Fruit fly (Drosophila melanogaster) whole organism, embryonic: ENCODE data around the gene CG34451.

Experiments
- Asciz ChIP-seq: fragments of 200-800 bp; sonication (Bioruptor generic); optimal IDR thresholded peaks from 2 replicates; lab custom pipeline; 2017; ENCODE audit warnings: missing biosample characterization, mild to moderate bottlenecking, missing genetic modification characterization, missing genetic modification reagents
- B-H2 ChIP-seq: fragments of 200-800 bp; sonication (Bioruptor generic); optimal IDR thresholded peaks from 2 replicates; lab custom pipeline; 2018; ENCODE audit warnings: missing biosample characterization, mild to moderate bottlenecking, missing genetic modification characterization
- CG1024 ChIP-seq: fragments of 200-800 bp; sonication (Bioruptor generic); IDR thresholded peaks from 2 replicates; pipeline ENCODE4 v1.3.6; 2022; ENCODE audit warnings: missing biosample characterization, missing genetic modification characterization
- CG10274 ChIP-seq: fragments of 200-800 bp; sonication (Bioruptor generic); optimal IDR thresholded peaks from 3 replicates; lab custom pipeline; 2017; ENCODE audit warnings: missing biosample characterization, mild to moderate bottlenecking, missing genetic modification characterization
- CG10543 ChIP-seq: fragments of 200-800 bp; sonication (Bioruptor generic); optimal IDR thresholded peaks from 3 replicates; lab custom pipeline; 2017; ENCODE audit warnings: missing biosample characterization, mild to moderate bottlenecking, missing genetic modification characterization, moderate library complexity
- CG12299 ChIP-seq: fragments of 200-800 bp; sonication (Bioruptor generic); optimal IDR thresholded peaks from 2 replicates; lab custom pipeline; 2018; ENCODE audit warnings: missing biosample characterization, mild to moderate bottlenecking, missing genetic modification characterization
- CG13424 ChIP-seq: fragments of 200-800 bp; sonication (Bioruptor generic); optimal IDR thresholded peaks from 2 replicates; lab custom pipeline; 2019; ENCODE audit warnings: missing biosample characterization, mild to moderate bottlenecking, missing genetic modification characterization, moderate library complexity
- CG13624 ChIP-seq: fragments of 200-800 bp; sonication (Bioruptor generic); optimal IDR thresholded peaks from 2 replicates; lab custom pipeline; 2016; ENCODE audit warnings: missing biosample characterization, missing genetic modification characterization
- CG14667 ChIP-seq: fragments of 200-800 bp; sonication (Bioruptor generic); IDR thresholded peaks from 2 replicates; pipeline ENCODE4 v1.3.6; 2022; ENCODE audit warnings: missing biosample characterization, missing genetic modification characterization
- CG15011 ChIP-seq: fragments of 200-800 bp; sonication (Bioruptor generic); optimal IDR thresholded peaks from 3 replicates; lab custom pipeline; 2018; ENCODE audit warnings: missing biosample characterization, mild to moderate bottlenecking, missing genetic modification characterization
- CG1602 ChIP-seq: fragments of 200-800 bp; sonication (Bioruptor generic); optimal IDR thresholded peaks from 3 replicates; lab custom pipeline; 2016; ENCODE audit warnings: missing biosample characterization, missing genetic modification characterization
- CG16815 ChIP-seq: fragments of 200-800 bp; sonication (Bioruptor generic); optimal IDR thresholded peaks from 3 replicates; lab custom pipeline; 2017; ENCODE audit warnings: missing biosample characterization, mild to moderate bottlenecking, missing genetic modification characterization
- CG17359 ChIP-seq: fragments of 200-800 bp; sonication (Bioruptor generic); optimal IDR thresholded peaks from 3 replicates; lab custom pipeline; 2018; ENCODE audit warnings: missing biosample characterization, mild to moderate bottlenecking, missing genetic modification characterization, moderate library complexity
- CG17568 ChIP-seq: fragments of 200-800 bp; sonication (Bioruptor generic); optimal IDR thresholded peaks from 2 replicates; lab custom pipeline; 2018; ENCODE audit warnings: missing biosample characterization, mild to moderate bottlenecking, missing genetic modification characterization, moderate library complexity
- CG17612 ChIP-seq: fragments of 200-800 bp; sonication (Bioruptor generic); IDR thresholded peaks from 2 replicates; pipeline ENCODE4 v1.3.6; 2022; ENCODE audit warnings: missing biosample characterization, missing genetic modification characterization
- CG18262 ChIP-seq: fragments of 200-800 bp; optimal IDR thresholded peaks from 3 replicates; lab custom pipeline; 2019; ENCODE audit warnings: missing biosample characterization, mild to moderate bottlenecking, missing genetic modification characterization, moderate library complexity
- CG2116 ChIP-seq: fragments of 200-800 bp; sonication (Bioruptor generic); optimal IDR thresholded peaks from 3 replicates; lab custom pipeline; 2018; ENCODE audit warnings: missing biosample characterization, mild to moderate bottlenecking, missing genetic modification characterization
- CG2120 ChIP-seq: fragments of 200-800 bp; sonication (Bioruptor generic); optimal IDR thresholded peaks from 3 replicates; lab custom pipeline; 2016; ENCODE audit warnings: missing biosample characterization, missing genetic modification characterization
- CG32772 ChIP-seq: fragments of 200-800 bp; sonication (Bioruptor generic); IDR thresholded peaks from 2 replicates; pipeline ENCODE4 v1.3.6; 2022; ENCODE audit warnings: missing biosample characterization, missing genetic modification characterization
- CG3847 ChIP-seq: fragments of 200-800 bp; sonication (Bioruptor generic); IDR thresholded peaks from 2 replicates; pipeline ENCODE4 v1.3.6; 2022; ENCODE audit warnings: missing biosample characterization, missing genetic modification characterization
- CG4820 ChIP-seq: fragments of 200-800 bp; sonication (Bioruptor generic); optimal IDR thresholded peaks from 3 replicates; lab custom pipeline; 2016; ENCODE audit warnings: missing biosample characterization, missing genetic modification characterization
- CG6254 ChIP-seq: fragments of 200-800 bp; sonication (Bioruptor generic); optimal IDR thresholded peaks from 3 replicates; lab custom pipeline; 2017; ENCODE audit warnings: mild to moderate bottlenecking, missing biosample characterization, missing genetic modification reagents, missing genetic modification characterization
- CG7357 ChIP-seq: fragments of 200-800 bp; sonication (Bioruptor generic); IDR thresholded peaks from 3 replicates; pipeline ENCODE4 v1.3.6; 2022; ENCODE audit warnings: missing biosample characterization, missing genetic modification characterization
- CG7556 ChIP-seq: fragments of 200-800 bp; sonication (Bioruptor generic); optimal IDR thresholded peaks from 2 replicates; lab custom pipeline; 2017; ENCODE audit warnings: missing biosample characterization, mild to moderate bottlenecking, missing genetic modification characterization
- CG8944 ChIP-seq: fragments of 200-800 bp; sonication (Bioruptor generic); optimal IDR thresholded peaks from 3 replicates; lab custom pipeline; 2016; ENCODE audit warnings: missing biosample characterization, missing genetic modification characterization
- Fer1 ChIP-seq: fragments of 200-800 bp; sonication (Bioruptor generic); optimal IDR thresholded peaks from 2 replicates; lab custom pipeline; 2017; ENCODE audit warnings: missing biosample characterization, mild to moderate bottlenecking, missing genetic modification characterization
- Hmr ChIP-seq: fragments of 200-800 bp; sonication (Bioruptor generic); optimal IDR thresholded peaks from 3 replicates; lab custom pipeline; 2017; ENCODE audit warnings: mild to moderate bottlenecking, missing biosample characterization, missing genetic modification reagents, missing genetic modification characterization
- Meics ChIP-seq: fragments of 200-800 bp; sonication (Bioruptor generic); optimal IDR thresholded peaks from 2 replicates; lab custom pipeline; 2017; ENCODE audit warnings: missing biosample characterization, mild to moderate bottlenecking, missing genetic modification characterization
- PHDP ChIP-seq: fragments of 200-800 bp; sonication (Bioruptor generic); optimal IDR thresholded peaks from 3 replicates; lab custom pipeline; 2018; ENCODE audit warnings: missing biosample characterization, mild to moderate bottlenecking, missing genetic modification characterization, moderate library complexity
- Ptx1 ChIP-seq: fragments of 200-800 bp; sonication (Bioruptor generic); IDR thresholded peaks from 2 replicates; pipeline ENCODE4 v1.3.6; 2022; ENCODE audit warnings: missing biosample characterization, missing genetic modification characterization
- Rfx ChIP-seq: fragments of 200-800 bp; sonication (Bioruptor generic); IDR thresholded peaks from 2 replicates; pipeline ENCODE4 v1.3.6; 2022; ENCODE audit warnings: missing biosample characterization, missing genetic modification characterization
- Sox102F ChIP-seq: fragments of 200-800 bp; sonication (Bioruptor generic); optimal IDR thresholded peaks from 2 replicates; lab custom pipeline; 2018; ENCODE audit warnings: missing biosample characterization, mild to moderate bottlenecking, missing genetic modification characterization, moderate library complexity
- croc ChIP-seq: fragments of 200-800 bp; sonication (Bioruptor generic); conservative IDR thresholded peaks from 3 replicates; pipeline ENCODE4 v1.3.6; 2022; ENCODE audit warnings: missing biosample characterization, missing genetic modification characterization
- da ChIP-seq: fragments of 200-800 bp; sonication (Bioruptor generic); optimal IDR thresholded peaks from 2 replicates; lab custom pipeline; 2016; ENCODE audit warnings: missing biosample characterization, missing genetic modification characterization
- danr ChIP-seq: fragments of 200-800 bp; sonication (Bioruptor generic); IDR thresholded peaks from 2 replicates; pipeline ENCODE4 v1.3.6; 2022; ENCODE audit warnings: missing biosample characterization, missing genetic modification characterization
- disco-r ChIP-seq: fragments of 200-800 bp; sonication (Bioruptor generic); optimal IDR thresholded peaks from 2 replicates; lab custom pipeline; 2016; ENCODE audit warnings: missing biosample characterization, missing genetic modification characterization
- gce ChIP-seq: fragments of 200-800 bp; sonication (Bioruptor generic); IDR thresholded peaks from 3 replicates; pipeline ENCODE4 v1.3.6; 2022; ENCODE audit warnings: missing biosample characterization, missing genetic modification characterization
- grau ChIP-seq: fragments of 200-800 bp; optimal IDR thresholded peaks from 3 replicates; lab custom pipeline; 2019; ENCODE audit warnings: missing biosample characterization, mild to moderate bottlenecking, missing genetic modification characterization, moderate library complexity
- hb ChIP-seq: fragments of 200-800 bp; sonication (Bioruptor generic); IDR thresholded peaks from 3 replicates; pipeline ENCODE4 v1.3.6; 2022; ENCODE audit warnings: missing biosample characterization, missing genetic modification characterization; ENCODE audit not compliant: partially characterized antibody
- jing ChIP-seq: fragments of 200-800 bp; sonication (Bioruptor generic); optimal IDR thresholded peaks from 2 replicates; lab custom pipeline; 2018; ENCODE audit warnings: missing biosample characterization, mild to moderate bottlenecking, missing genetic modification characterization
- kah ChIP-seq: fragments of 200-800 bp; sonication (Bioruptor generic); optimal IDR thresholded peaks from 2 replicates; lab custom pipeline; 2018; ENCODE audit warnings: missing biosample characterization, mild to moderate bottlenecking, missing genetic modification characterization
- lilli ChIP-seq: fragments of 200-800 bp; sonication (Bioruptor generic); optimal IDR thresholded peaks from 3 replicates; lab custom pipeline; 2016; ENCODE audit warnings: missing biosample characterization, missing genetic modification characterization
- mld ChIP-seq: fragments of 200-800 bp; sonication (Bioruptor generic); IDR thresholded peaks from 3 replicates; pipeline ENCODE4 v1.3.6; 2022; ENCODE audit warnings: missing biosample characterization, missing genetic modification characterization; ENCODE audit not compliant: partially characterized antibody
- nerfin-1 ChIP-seq: fragments of 200-800 bp; sonication (Bioruptor generic); optimal IDR thresholded peaks from 3 replicates; lab custom pipeline; 2019; ENCODE audit warnings: missing biosample characterization, mild to moderate bottlenecking, missing genetic modification characterization, moderate library complexity
- otp ChIP-seq: fragments of 200-800 bp; sonication (Bioruptor generic); IDR thresholded peaks from 3 replicates; pipeline ENCODE4, ENCODE4 v1.3.6; 2022; ENCODE audit warnings: missing biosample characterization, missing genetic modification characterization
- psq ChIP-seq: fragments of 200-800 bp; sonication (Bioruptor generic); optimal IDR thresholded peaks from 2 replicates; lab custom pipeline; 2017; ENCODE audit warnings: missing biosample characterization, missing genetic modification characterization
- sug ChIP-seq: fragments of 200-800 bp; optimal IDR thresholded peaks from 2 replicates; lab custom pipeline; 2019; ENCODE audit warnings: missing biosample characterization, mild to moderate bottlenecking, missing genetic modification characterization, moderate library complexity
- trh ChIP-seq: fragments of 200-800 bp; sonication (Bioruptor generic); optimal IDR thresholded peaks from 2 replicates; lab custom pipeline; 2016; ENCODE audit warnings: missing biosample characterization, missing genetic modification characterization
- vvl ChIP-seq: fragments of 200-800 bp; sonication (Bioruptor generic); IDR thresholded peaks from 2 replicates; pipeline ENCODE4 v1.3.6; 2022; ENCODE audit warnings: missing biosample characterization, missing genetic modification characterization

The CG34451 gene

dm6 chr3L:15704250-15704985 lies 12.6 kb upstream of the CG34451 start:
- TF ChIP-seq CG7357 (GFP tag; lab: Robert Waterston, UW) (peak; percentile 41; the same call in 1 of the 3 replicates), CG16815 (peak; percentile 35), trh (GFP tag; lab: Kevin White, UChicago) (peak; percentile 8), Ptx1 (GFP tag; lab: Robert Waterston, UW) (peak; percentile 43), disco-r (no peak), CG17568 (GFP tag; lab: Kevin White, UChicago) (no peak), Hmr (GFP tag; lab: Kevin White, UChicago) (peak; percentile 14), CG18262 (tag; lab: Kevin White, UChicago) (peak; percentile 89), hb (GFP tag; lab: Robert Waterston, UW) (no peak), CG1602 (GFP tag; lab: Kevin White, UChicago) (peak; percentile 54), lilli (GFP tag; lab: Kevin White, UChicago) (peak; percentile 25), CG7556 (GFP tag; lab: Kevin White, UChicago) (peak; percentile 71), CG1024 (GFP tag; lab: Robert Waterston, UW) (no peak), CG4820 (GFP tag; lab: Kevin White, UChicago) (peak; percentile 69), nerfin-1 (tag; lab: Kevin White, UChicago) (peak; percentile 68), CG3847 (GFP tag; lab: Robert Waterston, UW) (no peak), Asciz (GFP tag; lab: Kevin White, UChicago) (peak; percentile 55), CG8944 (GFP tag; lab: Kevin White, UChicago) (no peak), PHDP (peak; percentile 37), vvl (GFP tag; lab: Robert Waterston, UW) (peak; percentile 13; the same call in 1 of the 2 replicates), CG10543 (GFP tag; lab: Kevin White, UChicago) (peak; percentile 8), CG12299 (no peak), Rfx (GFP tag; lab: Robert Waterston, UW) (0 out of 2 replicates have a peak, but pooled peaks have one; percentile 4), kah (GFP tag; lab: Kevin White, UChicago) (no peak), croc (peak; percentile 25; the same call in 1 of the 3 replicates), Fer1 (GFP tag; lab: Kevin White, UChicago) (peak; percentile 14), CG13624 (GFP tag; lab: Kevin White, UChicago) (no peak), CG17612 (GFP tag; lab: Robert Waterston, UW) (no peak), grau (tag; lab: Kevin White, UChicago) (peak; percentile 71), mld (no peak), da (GFP tag; lab: Kevin White, UChicago) (no peak), Sox102F (GFP tag; lab: Kevin White, UChicago) (peak; percentile 71), otp (GFP tag; lab: Robert Waterston, UW) (peak; percentile 48; the same call in 1 of the 3 replicates), gce (GFP tag; lab: Robert Waterston, UW) (no peak), CG17359 (tag; lab: Kevin White, UChicago) (peak; percentile 69), CG6254 (GFP tag; lab: Kevin White, UChicago) (peak; percentile 31), jing (peak; percentile 4), B-H2 (no peak), CG2116 (peak; percentile 33), CG15011 (peak; percentile 46), Meics (peak; percentile 11), sug (peak; percentile 47), CG2120 (GFP tag; lab: Kevin White, UChicago) (peak; percentile 38), CG32772 (peak; percentile 8; the same call in 1 of the 2 replicates), CG10274 (no peak), danr (GFP tag; lab: Robert Waterston, UW) (no peak), CG13424 (peak; percentile 72), CG14667 (GFP tag; lab: Robert Waterston, UW) (no peak; the same call in 1 of the 2 replicates), psq (GFP tag; lab: Kevin White, UChicago) (peak; percentile 17)
